Fruit fly (Drosophila melanogaster): ENCODE data around the gene CG7017.
A peak's percentile ranks its signal among the peaks of the same experiment; 100 is the strongest.

The CG7017 gene

dm6 chr3L:20185206-20185868 lies 26.6 kb downstream of the CG7017 start (continued):
- TF ChIP-seq grn (GFP tag; optimal IDR thresholded peaks at IDR 0.05) (no peak), Doc3 (GFP tag; IDR thresholded peaks at IDR 0.05; ENCODE audit: partially characterized antibody) (no peak), Jarid2 (GFP tag; optimal IDR thresholded peaks at IDR 0.05) (peak; percentile 44), prd (optimal IDR thresholded peaks at IDR 0.05) (no peak), prd (GFP tag; IDR thresholded peaks at IDR 0.05) (no peak), jing (GFP tag; optimal IDR thresholded peaks at IDR 0.05) (no peak), sens-2 (GFP tag; IDR thresholded peaks at IDR 0.05) (no peak), unpg (GFP tag; optimal IDR thresholded peaks at IDR 0.05) (peak; percentile 68), dysf (GFP tag; IDR thresholded peaks at IDR 0.05) (0 out of 3 replicates have a peak, but pooled peaks have one; percentile 42), dan (GFP tag; IDR thresholded peaks at IDR 0.05) (no peak), CG11247 (GFP tag; IDR thresholded peaks at IDR 0.05) (no peak), sim (GFP tag; IDR thresholded peaks at IDR 0.05) (no peak), CG7745 (tag; optimal IDR thresholded peaks at IDR 0.05) (no peak), Mrtf (GFP tag; IDR thresholded peaks at IDR 0.05) (no peak), ind (GFP tag; optimal IDR thresholded peaks at IDR 0.05) (peak; percentile 51), CTCF (GFP tag; optimal IDR thresholded peaks at IDR 0.05) (no peak), CG5245 (GFP tag; optimal IDR thresholded peaks at IDR 0.05) (no peak), CG14965 (GFP tag; optimal IDR thresholded peaks at IDR 0.05; ENCODE audit: borderline replicate concordance) (no peak), Opbp (GFP tag; IDR thresholded peaks at IDR 0.05; ENCODE audit: partially characterized antibody) (no peak), CG1602 (GFP tag; optimal IDR thresholded peaks at IDR 0.05) (peak; percentile 54), Vsx1 (GFP tag; optimal IDR thresholded peaks at IDR 0.05) (no peak), org-1 (GFP tag; optimal IDR thresholded peaks at IDR 0.05) (peak; percentile 59), Nf-YA (GFP tag; IDR thresholded peaks at IDR 0.05) (no peak), lbe (GFP tag; optimal IDR thresholded peaks at IDR 0.05) (no peak), Asciz (GFP tag; optimal IDR thresholded peaks at IDR 0.05) (no peak), Scr (GFP tag; IDR thresholded peaks at IDR 0.05; ENCODE audit: partially characterized antibody) (no peak), phol (tag; optimal IDR thresholded peaks at IDR 0.05) (peak; percentile 15), Lim3 (GFP tag; IDR thresholded peaks at IDR 0.05) (no peak), Xrp1 (GFP tag; IDR thresholded peaks at IDR 0.05) (no peak), Med (GFP tag) (peak; percentile 87), eyg (GFP tag; optimal IDR thresholded peaks at IDR 0.05) (no peak), CG1024 (GFP tag; IDR thresholded peaks at IDR 0.05) (no peak), CG8924 (tag; optimal IDR thresholded peaks at IDR 0.05) (peak; percentile 42), z (GFP tag; IDR thresholded peaks at IDR 0.05) (no peak), bbx (GFP tag; IDR thresholded peaks at IDR 0.05; ENCODE audit: partially characterized antibody) (no peak), CG15479 (GFP tag; optimal IDR thresholded peaks at IDR 0.05) (no peak), Gug (GFP tag; IDR thresholded peaks at IDR 0.05) (no peak), cato (GFP tag; optimal IDR thresholded peaks at IDR 0.05; ENCODE audit: borderline replicate concordance) (peak; percentile 58), CG3838 (GFP tag; optimal IDR thresholded peaks at IDR 0.05) (peak; percentile 8), D19A (tag; optimal IDR thresholded peaks at IDR 0.05) (no peak), sr (GFP tag; IDR thresholded peaks at IDR 0.05) (no peak), CG8359 (GFP tag; optimal IDR thresholded peaks at IDR 0.05; ENCODE audit: borderline replicate concordance) (peak; percentile 26), CG6654 (GFP tag; optimal IDR thresholded peaks at IDR 0.05) (no peak), fu2 (GFP tag; optimal IDR thresholded peaks at IDR 0.05) (peak; percentile 45), Ptx1 (GFP tag; IDR thresholded peaks at IDR 0.05) (peak; percentile 47; the same call in 1 of the 2 replicates), kah (GFP tag; optimal IDR thresholded peaks at IDR 0.05) (no peak), CG17612 (GFP tag; IDR thresholded peaks at IDR 0.05) (no peak), sisA (GFP tag; IDR thresholded peaks at IDR 0.05) (peak; percentile 44; the same call in 1 of the 2 replicates), zf30C (GFP tag; optimal IDR thresholded peaks at IDR 0.05) (no peak), Fer1 (GFP tag; optimal IDR thresholded peaks at IDR 0.05) (peak; percentile 69), crp (GFP tag; optimal IDR thresholded peaks at IDR 0.05) (peak in 1 of 2 experiments; percentile 12)

Data from whole organism, embryonic.